Fruit fly (Drosophila melanogaster) whole organism, embryonic: ENCODE data around the gene spn-F.

Experiments
- Abd-B ChIP-seq: fragments of 200-800 bp; sonication (Bioruptor generic); optimal IDR thresholded peaks from 2 replicates; lab custom pipeline; 2018; ENCODE audit warnings: missing biosample characterization, mild to moderate bottlenecking, missing genetic modification characterization, moderate library complexity
- Bdp1 ChIP-seq: fragments of 200-800 bp; sonication (Bioruptor generic); optimal IDR thresholded peaks from 3 replicates; lab custom pipeline; 2016; ENCODE audit warnings: missing biosample characterization, missing genetic modification characterization
- CG10209 ChIP-seq: fragments of 200-800 bp; sonication (Bioruptor generic); optimal IDR thresholded peaks from 3 replicates; lab custom pipeline; 2017; ENCODE audit warnings: missing biosample characterization, mild to moderate bottlenecking, missing genetic modification characterization, missing genetic modification reagents
- CG10431 ChIP-seq: fragments of 200-800 bp; sonication (Bioruptor generic); optimal IDR thresholded peaks from 3 replicates; lab custom pipeline; 2018; ENCODE audit warnings: missing biosample characterization, mild to moderate bottlenecking, missing genetic modification characterization
- CG10543 ChIP-seq: fragments of 200-800 bp; sonication (Bioruptor generic); optimal IDR thresholded peaks from 3 replicates; lab custom pipeline; 2017; ENCODE audit warnings: missing biosample characterization, mild to moderate bottlenecking, missing genetic modification characterization, moderate library complexity
- CG10979 ChIP-seq: fragments of 200-800 bp; sonication (Bioruptor generic); optimal IDR thresholded peaks from 2 replicates; lab custom pipeline; 2018; ENCODE audit warnings: missing biosample characterization, mild to moderate bottlenecking, missing genetic modification characterization, moderate library complexity
- CG12104 ChIP-seq: fragments of 200-800 bp; sonication (Bioruptor generic); optimal IDR thresholded peaks from 3 replicates; lab custom pipeline; 2016; ENCODE audit warnings: missing biosample characterization, missing genetic modification characterization
- CG12299 ChIP-seq: fragments of 200-800 bp; sonication (Bioruptor generic); optimal IDR thresholded peaks from 2 replicates; lab custom pipeline; 2018; ENCODE audit warnings: missing biosample characterization, mild to moderate bottlenecking, missing genetic modification characterization
- CG13296 ChIP-seq: fragments of 200-800 bp; sonication (Bioruptor generic); optimal IDR thresholded peaks from 3 replicates; lab custom pipeline; 2018; ENCODE audit warnings: missing biosample characterization, mild to moderate bottlenecking, missing genetic modification characterization
- CG13624 ChIP-seq: fragments of 200-800 bp; sonication (Bioruptor generic); optimal IDR thresholded peaks from 2 replicates; lab custom pipeline; 2016; ENCODE audit warnings: missing biosample characterization, missing genetic modification characterization
- CG14050 ChIP-seq: fragments of 200-800 bp; sonication (Bioruptor generic); IDR thresholded peaks from 3 replicates; pipeline ENCODE4 v1.3.6; 2022; ENCODE audit warnings: missing biosample characterization, missing genetic modification characterization
- CG1603 ChIP-seq: fragments of 200-800 bp; sonication (Bioruptor generic); optimal IDR thresholded peaks from 2 replicates; lab custom pipeline; 2019; ENCODE audit warnings: missing biosample characterization, mild to moderate bottlenecking, missing genetic modification characterization, moderate library complexity
- CG17912 ChIP-seq: fragments of 200-800 bp; sonication (Bioruptor generic); optimal IDR thresholded peaks from 2 replicates; lab custom pipeline; 2018; ENCODE audit warnings: missing biosample characterization, mild to moderate bottlenecking, missing genetic modification characterization
- CG2129 ChIP-seq: fragments of 200-800 bp; sonication (Bioruptor generic); IDR thresholded peaks from 2 replicates; pipeline ENCODE4 v1.3.6; 2022; ENCODE audit warnings: missing biosample characterization, missing genetic modification characterization; ENCODE audit not compliant: partially characterized antibody
- CG2712 ChIP-seq: fragments of 200-800 bp; optimal IDR thresholded peaks from 3 replicates; lab custom pipeline; 2019; ENCODE audit warnings: missing biosample characterization, mild to moderate bottlenecking, missing genetic modification characterization, moderate library complexity
- CG33213 ChIP-seq: fragments of 200-800 bp; sonication (Bioruptor generic); optimal IDR thresholded peaks from 3 replicates; lab custom pipeline; 2016; ENCODE audit warnings: missing biosample characterization, missing genetic modification characterization
- CG34376 ChIP-seq: fragments of 200-800 bp; sonication (Bioruptor generic); optimal IDR thresholded peaks from 2 replicates; lab custom pipeline; 2018; ENCODE audit warnings: missing biosample characterization, mild to moderate bottlenecking, missing genetic modification characterization
- CG4617 ChIP-seq: fragments of 200-800 bp; sonication (Bioruptor generic); optimal IDR thresholded peaks from 3 replicates; lab custom pipeline; 2016; ENCODE audit warnings: missing biosample characterization, missing genetic modification characterization, borderline replicate concordance
- CG9609 ChIP-seq: fragments of 200-800 bp; sonication (Bioruptor generic); optimal IDR thresholded peaks from 3 replicates; lab custom pipeline; 2016; ENCODE audit warnings: missing biosample characterization, missing genetic modification characterization
- CTCF ChIP-seq: fragments of 200-800 bp; sonication (Bioruptor generic); optimal IDR thresholded peaks from 2 replicates; lab custom pipeline; 2017; ENCODE audit warnings: missing biosample characterization, mild to moderate bottlenecking, missing genetic modification characterization, moderate library complexity
- Dfd ChIP-seq, 2 experiments: fragments of >200 bp; optimal IDR thresholded peaks; 2 replicates each; lab custom pipeline; 2017; ENCODE audit warnings: missing biosample characterization in 2 of 2, missing genetic modification characterization in 2 of 2
- Fer1 ChIP-seq: fragments of 200-800 bp; sonication (Bioruptor generic); optimal IDR thresholded peaks from 2 replicates; lab custom pipeline; 2017; ENCODE audit warnings: missing biosample characterization, mild to moderate bottlenecking, missing genetic modification characterization
- Hand ChIP-seq: fragments of 200-800 bp; sonication (Bioruptor generic); optimal IDR thresholded peaks from 2 replicates; lab custom pipeline; 2017; ENCODE audit warnings: mild to moderate bottlenecking, missing biosample characterization, missing genetic modification reagents, missing genetic modification characterization
- Hey ChIP-seq: fragments of 200-800 bp; sonication (Bioruptor generic); optimal IDR thresholded peaks from 3 replicates; lab custom pipeline; 2018; ENCODE audit warnings: missing biosample characterization, mild to moderate bottlenecking, missing genetic modification characterization
- MESR4 ChIP-seq: fragments of 200-800 bp; sonication (Bioruptor generic); optimal IDR thresholded peaks from 2 replicates; lab custom pipeline; 2018; ENCODE audit warnings: missing biosample characterization, mild to moderate bottlenecking, missing genetic modification characterization, moderate library complexity
- Nf-YB ChIP-seq: fragments of 200-800 bp; sonication (Bioruptor generic); optimal IDR thresholded peaks from 3 replicates; lab custom pipeline; 2019; ENCODE audit warnings: missing biosample characterization, mild to moderate bottlenecking, missing genetic modification characterization, moderate library complexity
- Oaz ChIP-seq: fragments of 200-800 bp; sonication (Bioruptor generic); IDR thresholded peaks from 2 replicates; pipeline ENCODE4 v1.3.6; 2022; ENCODE audit warnings: missing biosample characterization, missing genetic modification characterization
- Pdp1 ChIP-seq, 2 experiments: fragments of 200-800 bp; sonication (Bioruptor generic); optimal IDR thresholded peaks; 3 replicates each; lab custom pipeline; 2016; ENCODE audit warnings: missing biosample characterization in 2 of 2, missing genetic modification characterization in 2 of 2, mild to moderate bottlenecking in 1 of 2, moderate library complexity in 1 of 2
- Usf ChIP-seq: fragments of 200-800 bp; sonication (Bioruptor generic); optimal IDR thresholded peaks from 2 replicates; lab custom pipeline; 2017; ENCODE audit warnings: missing genotype, missing biosample characterization, missing genetic modification characterization
- abd-A ChIP-seq: fragments of 200-800 bp; sonication (Bioruptor generic); optimal IDR thresholded peaks from 3 replicates; lab custom pipeline; 2019; ENCODE audit warnings: missing biosample characterization, mild to moderate bottlenecking, missing genetic modification characterization, moderate library complexity
- ash1 ChIP-seq: fragments of 200-800 bp; sonication (Bioruptor generic); optimal IDR thresholded peaks from 2 replicates; lab custom pipeline; 2018; ENCODE audit warnings: missing biosample characterization, mild to moderate bottlenecking, missing genetic modification characterization
- bigmax ChIP-seq: fragments of 200-800 bp; sonication (Bioruptor generic); optimal IDR thresholded peaks from 2 replicates; lab custom pipeline; 2018; ENCODE audit warnings: missing biosample characterization, mild to moderate bottlenecking, missing genetic modification characterization
- cg ChIP-seq: fragments of 200-800 bp; sonication (Bioruptor generic); optimal IDR thresholded peaks from 3 replicates; lab custom pipeline; 2019; ENCODE audit warnings: missing biosample characterization, mild to moderate bottlenecking, missing genetic modification characterization, moderate library complexity
- corto ChIP-seq: fragments of 200-800 bp; sonication (Bioruptor generic); optimal IDR thresholded peaks from 2 replicates; lab custom pipeline; 2016; ENCODE audit warnings: missing biosample characterization, mild to moderate bottlenecking, missing genetic modification characterization, moderate library complexity
- cwo ChIP-seq: fragments of 200-800 bp; sonication (Bioruptor generic); optimal IDR thresholded peaks from 3 replicates; lab custom pipeline; 2017; ENCODE audit warnings: missing biosample characterization, missing genetic modification characterization, mild to moderate bottlenecking, moderate library complexity, missing genetic modification reagents
- exex ChIP-seq: fragments of 200-800 bp; sonication (Bioruptor generic); optimal IDR thresholded peaks from 4 replicates; lab custom pipeline; 2018; ENCODE audit warnings: missing biosample characterization, mild to moderate bottlenecking, missing genetic modification characterization, moderate library complexity
- grau ChIP-seq: fragments of 200-800 bp; optimal IDR thresholded peaks from 3 replicates; lab custom pipeline; 2019; ENCODE audit warnings: missing biosample characterization, mild to moderate bottlenecking, missing genetic modification characterization, moderate library complexity
- kni ChIP-seq: fragments of 200-800 bp; sonication (Bioruptor generic); optimal IDR thresholded peaks from 3 replicates; lab custom pipeline; 2017; ENCODE audit warnings: mild to moderate bottlenecking, missing biosample characterization, missing genetic modification reagents, missing genetic modification characterization
- lov ChIP-seq, 2 experiments: fragments of 200-800 bp in 1 of 2; fragments of >200 bp in 1 of 2; sonication (Bioruptor generic) in 1 of 2; IDR thresholded peaks in 1 of 2; optimal IDR thresholded peaks in 1 of 2; 2 replicates in 1 of 2; 3 replicates in 1 of 2; pipeline versions ENCODE4 v1.3.6 to Lab custom; 2017 to 2022; ENCODE audit warnings: missing biosample characterization in 1 of 2, missing genetic modification characterization in 1 of 2
- maf-S ChIP-seq: fragments of 200-800 bp; sonication (Bioruptor generic); optimal IDR thresholded peaks from 2 replicates; lab custom pipeline; 2016; ENCODE audit warnings: missing biosample characterization, missing genetic modification characterization
- nerfin-2 ChIP-seq: fragments of 200-800 bp; sonication (Bioruptor generic); IDR thresholded peaks from 2 replicates; pipeline ENCODE4 v1.3.6; 2022; ENCODE audit warnings: missing biosample characterization, missing genetic modification characterization; ENCODE audit not compliant: partially characterized antibody
- pzg ChIP-seq: fragments of 200-800 bp; sonication (Bioruptor generic); optimal IDR thresholded peaks from 3 replicates; lab custom pipeline; 2018; ENCODE audit warnings: missing biosample characterization, mild to moderate bottlenecking, missing genetic modification characterization, moderate library complexity
- sens ChIP-seq: fragments of 200-800 bp; sonication (Bioruptor generic); peaks from one replicate; lab custom pipeline; 2016; ENCODE audit warnings: missing biosample characterization, missing genetic modification characterization
- tna ChIP-seq: fragments of 200-800 bp; sonication (Bioruptor generic); IDR thresholded peaks from 2 replicates; pipeline ENCODE4 v1.3.6; 2022; ENCODE audit warnings: missing biosample characterization, missing genetic modification characterization; ENCODE audit not compliant: partially characterized antibody
- usp ChIP-seq: fragments of >200 bp; optimal IDR thresholded peaks from 2 replicates; lab custom pipeline; 2017; ENCODE audit warnings: missing biosample characterization, missing genetic modification characterization

The spn-F gene

DNA sequence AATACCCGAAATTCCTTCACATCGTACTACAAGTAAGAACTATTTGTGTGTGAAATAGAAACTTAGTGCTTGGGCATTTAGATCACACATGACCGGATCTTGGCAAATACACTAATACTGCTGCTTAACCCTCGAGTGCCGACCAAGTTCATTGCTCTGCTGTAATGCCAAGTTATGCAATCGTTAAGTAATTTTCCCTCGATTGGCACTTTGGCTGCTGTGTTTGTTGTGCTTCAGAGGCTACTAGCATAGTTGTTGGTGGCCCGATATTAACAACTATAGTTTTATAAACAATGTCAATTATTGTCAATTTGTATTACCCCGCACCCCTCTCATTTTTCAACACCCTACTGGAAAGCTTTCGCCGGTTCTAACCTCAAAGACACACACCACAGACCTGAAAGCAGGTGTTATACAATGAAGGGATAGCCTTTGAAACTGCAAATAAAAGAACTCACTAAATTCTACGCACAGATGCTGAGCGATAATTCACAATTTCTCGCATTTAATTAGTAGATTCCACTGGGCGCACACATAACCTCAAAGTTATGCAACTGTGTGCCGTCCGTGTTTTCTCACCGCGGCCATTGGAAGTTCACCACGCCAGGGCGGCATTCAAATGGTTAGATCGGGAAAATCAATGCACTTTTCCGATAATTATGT is 36.6 kb upstream of the spn-F start (continued):
- TF ChIP-seq CG13296 (GFP tag; lab: Kevin White, UChicago): peak; percentile 4
- no peak for TF ChIP-seq nerfin-2 (GFP tag; lab: Robert Waterston, UW)
- TF ChIP-seq CG10431 (GFP tag; lab: Kevin White, UChicago): peak; percentile 53
- TF ChIP-seq CG14050 (GFP tag; lab: Robert Waterston, UW): no peak
- TF ChIP-seq exex (tag; lab: Kevin White, UChicago): peak; percentile 50
- TF ChIP-seq Fer1: peak; percentile 6
- no peak for TF ChIP-seq kni (GFP tag; lab: Kevin White, UChicago)
- no peak for TF ChIP-seq Oaz
- peak; percentile 14 for TF ChIP-seq abd-A (tag; lab: Kevin White, UChicago)
- TF ChIP-seq CG17912 (GFP tag; lab: Kevin White, UChicago): peak; percentile 74
- TF ChIP-seq CG10209: no peak
- no peak for TF ChIP-seq Abd-B (GFP tag; lab: Kevin White, UChicago)
- peak; percentile 6 for TF ChIP-seq CG12299 (tag; lab: Kevin White, UChicago)
- no peak for TF ChIP-seq lov (optimal IDR thresholded peaks at IDR 0.05; lab: Kevin White, UChicago)
- no peak for TF ChIP-seq lov (GFP tag; IDR thresholded peaks at IDR 0.05; lab: Robert Waterston, UW)
- peak in 1 of 2 experiments; percentile 100 for TF ChIP-seq Pdp1 (GFP tag; optimal IDR thresholded peaks at IDR 0.05; lab: Kevin White, UChicago)
- TF ChIP-seq CG10543: peak; percentile 50
- TF ChIP-seq CG1603 (tag; lab: Kevin White, UChicago): peak; percentile 11
- TF ChIP-seq grau (tag; lab: Kevin White, UChicago): peak; percentile 22
- TF ChIP-seq CG9609: no peak
- peak; percentile 17 for TF ChIP-seq CG33213 (GFP tag; lab: Kevin White, UChicago)
- peak; percentile 49 for TF ChIP-seq MESR4 (GFP tag; lab: Kevin White, UChicago)
- TF ChIP-seq CG2129 (GFP tag; lab: Robert Waterston, UW): no peak
- peak; percentile 19 for TF ChIP-seq CG4617 (GFP tag; lab: Kevin White, UChicago)
- peak; percentile 3 for TF ChIP-seq CG34376 (GFP tag; lab: Kevin White, UChicago)
- TF ChIP-seq CG13624: peak; percentile 18
- TF ChIP-seq cg (GFP tag; lab: Kevin White, UChicago): no peak
- TF ChIP-seq ash1 (GFP tag; lab: Kevin White, UChicago): no peak
- peak; percentile 47 for TF ChIP-seq sens (GFP tag; lab: Kevin White, UChicago)
- no peak for TF ChIP-seq usp (GFP tag; lab: Kevin White, UChicago)
- TF ChIP-seq Hand (GFP tag; lab: Kevin White, UChicago): no peak
- peak; percentile 100 for TF ChIP-seq bigmax (GFP tag; lab: Kevin White, UChicago)
- TF ChIP-seq pzg: peak; percentile 4

DNA sequence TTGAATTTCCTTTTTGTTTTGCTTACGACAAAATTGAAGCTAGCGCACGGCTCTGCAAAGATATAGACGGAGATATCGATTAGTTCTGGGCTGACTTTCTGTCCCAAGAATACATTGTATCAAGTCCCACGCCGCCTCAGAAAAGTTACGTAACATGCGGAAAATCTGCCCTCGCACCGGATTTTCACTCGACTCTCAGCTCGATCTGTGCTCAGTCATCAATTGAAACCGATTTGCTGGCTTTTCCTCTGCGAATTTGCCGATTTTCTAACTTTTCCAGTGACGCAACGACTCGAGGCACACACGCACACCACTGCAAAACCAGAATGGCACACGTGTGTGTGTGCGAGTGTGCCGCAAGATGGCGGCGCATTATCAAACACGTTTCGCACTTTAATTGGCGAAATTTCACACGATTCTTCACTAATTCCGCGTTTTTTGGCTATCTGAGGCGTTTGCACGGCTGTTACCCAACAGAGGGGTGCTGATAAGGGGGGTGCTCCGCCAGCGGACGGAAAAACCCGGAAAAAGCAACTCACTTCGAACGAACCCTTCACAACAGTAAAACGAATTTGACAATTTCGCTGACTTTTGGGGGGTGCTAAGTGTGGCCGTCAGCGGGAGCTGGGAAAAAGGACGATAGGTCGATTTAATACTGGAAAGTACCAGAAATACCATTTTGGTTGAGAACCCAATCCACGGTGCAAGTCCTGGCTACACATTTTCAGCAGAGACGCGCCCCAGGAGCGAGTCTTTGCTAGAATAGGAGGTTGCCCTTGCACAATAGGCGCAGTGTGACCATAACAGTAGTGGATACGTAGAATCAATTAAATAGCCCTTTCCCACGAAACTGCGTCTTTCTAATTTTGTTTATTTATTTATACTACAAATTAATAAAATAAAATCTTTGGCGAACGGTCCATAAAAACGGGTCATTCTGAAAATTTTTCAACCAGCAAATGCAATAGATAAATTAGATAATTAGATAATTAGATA is 35.6 kb upstream of the spn-F start, which contains the start of gene ATPsynC:
TSS of gene ATPsynC (minus strand) at position 634 of the 996 bp plus-strand sequence.
- TF ChIP-seq maf-S (GFP tag; lab: Kevin White, UChicago) (peak; percentile 44), ash1 (GFP tag; lab: Kevin White, UChicago) (peak; percentile 63), nerfin-2 (GFP tag; lab: Robert Waterston, UW) (no peak), Hey (tag; lab: Kevin White, UChicago) (no peak), tna (GFP tag; lab: Robert Waterston, UW) (no peak), Dfd (GFP tag; optimal IDR thresholded peaks at IDR 0.05; lab: Kevin White, UChicago) (peak in 1 of 2 experiments; percentile 67), corto (GFP tag; lab: Kevin White, UChicago) (no peak), CTCF (GFP tag; lab: Kevin White, UChicago) (peak; percentile 71), CG10543 (peak; percentile 76), cwo (GFP tag; lab: Kevin White, UChicago) (peak; percentile 73), Pdp1 (GFP tag; optimal IDR thresholded peaks at IDR 0.05; lab: Kevin White, UChicago) (peak in 1 of 2 experiments; percentile 98), Bdp1 (GFP tag; lab: Kevin White, UChicago) (peak; percentile 24), CG10979 (tag; lab: Kevin White, UChicago) (no peak), Usf (no peak), Nf-YB (GFP tag; lab: Kevin White, UChicago) (peak; percentile 1), CG2712 (tag; lab: Kevin White, UChicago) (peak; percentile 52), CG12104 (peak; percentile 20)
